Fruit fly (Drosophila melanogaster) whole organism, larva: ENCODE measurements around the gene CG9512.

ENCODE experiments used
- noc ChIP-seq: fragments of 200-800 bp; sonication (Bioruptor generic); optimal IDR thresholded peaks from 3 replicates; lab custom pipeline; 2019; ENCODE audit warnings: missing biosample characterization, mild to moderate bottlenecking, missing genetic modification characterization, moderate library complexity

The CG9512 gene

DNA sequence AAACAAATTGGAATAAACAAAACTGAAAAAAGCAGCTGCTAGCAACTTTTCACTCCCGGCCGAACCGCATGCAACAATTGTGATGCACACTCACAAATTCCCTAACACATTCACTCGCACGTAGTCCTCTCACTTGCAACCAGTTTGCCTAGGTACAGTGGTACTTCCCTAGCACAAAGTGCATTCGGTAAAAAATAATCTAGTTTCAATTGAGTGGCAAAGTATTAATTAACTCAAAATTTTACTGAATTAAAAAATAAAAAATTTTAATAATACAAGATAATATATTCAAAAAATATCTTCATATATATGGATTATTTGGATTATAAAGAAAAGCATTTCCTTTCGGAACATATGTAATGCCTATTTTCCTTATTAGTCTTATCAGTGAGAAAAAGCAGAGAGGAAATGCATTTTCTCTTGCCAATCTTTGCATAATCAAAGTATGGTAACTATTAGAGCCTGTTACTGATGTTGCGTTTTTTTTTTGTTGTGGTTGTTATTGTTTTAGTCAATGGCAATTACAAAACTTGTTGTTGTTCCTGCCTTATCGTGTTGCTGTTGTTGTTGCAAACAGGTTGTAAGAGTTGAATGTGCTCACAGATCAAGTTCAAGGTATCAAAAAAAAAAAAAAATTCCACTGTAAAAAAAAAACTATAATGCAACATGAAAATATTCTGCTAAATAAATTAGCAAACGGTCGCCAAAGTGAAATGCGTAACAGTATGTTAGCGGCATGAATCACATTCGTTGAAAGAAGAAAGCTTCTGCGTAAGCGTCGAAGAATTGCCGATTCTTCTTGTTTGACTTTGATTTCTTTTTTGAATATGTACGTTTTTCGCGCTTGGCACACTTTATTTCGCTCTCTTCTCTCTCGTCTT, 17.3 kb upstream of the CG9512 start:
- TF ChIP-seq noc = no peak

DNA sequence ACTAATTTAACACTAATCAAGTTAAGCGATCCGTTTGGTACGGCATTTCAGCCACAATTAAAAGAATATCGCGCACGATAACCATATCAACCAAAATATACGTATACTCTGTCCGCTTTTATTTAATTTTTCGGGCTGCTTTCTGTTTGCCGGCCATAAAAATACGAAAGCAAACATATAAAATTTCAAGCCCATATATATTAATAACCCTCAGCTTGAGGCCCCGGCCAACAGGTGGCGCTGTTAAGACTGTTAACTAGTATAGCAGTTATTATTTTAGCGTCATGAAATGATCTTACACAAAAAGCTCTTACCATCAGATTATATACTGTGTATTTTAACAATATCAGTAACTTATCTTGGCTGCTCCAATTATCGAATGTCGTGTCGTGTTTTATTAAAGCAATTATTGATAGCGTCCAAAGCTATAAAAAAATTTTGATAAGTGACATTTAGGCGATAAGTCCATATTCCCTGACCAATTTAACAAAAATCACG, 13.4 kb upstream of the CG9512 start, which contains the start of gene Eo:
Gene Eo (minus strand): TSS at position 51 of the 498 bp plus-strand sequence.
- no peak for TF ChIP-seq noc

DNA sequence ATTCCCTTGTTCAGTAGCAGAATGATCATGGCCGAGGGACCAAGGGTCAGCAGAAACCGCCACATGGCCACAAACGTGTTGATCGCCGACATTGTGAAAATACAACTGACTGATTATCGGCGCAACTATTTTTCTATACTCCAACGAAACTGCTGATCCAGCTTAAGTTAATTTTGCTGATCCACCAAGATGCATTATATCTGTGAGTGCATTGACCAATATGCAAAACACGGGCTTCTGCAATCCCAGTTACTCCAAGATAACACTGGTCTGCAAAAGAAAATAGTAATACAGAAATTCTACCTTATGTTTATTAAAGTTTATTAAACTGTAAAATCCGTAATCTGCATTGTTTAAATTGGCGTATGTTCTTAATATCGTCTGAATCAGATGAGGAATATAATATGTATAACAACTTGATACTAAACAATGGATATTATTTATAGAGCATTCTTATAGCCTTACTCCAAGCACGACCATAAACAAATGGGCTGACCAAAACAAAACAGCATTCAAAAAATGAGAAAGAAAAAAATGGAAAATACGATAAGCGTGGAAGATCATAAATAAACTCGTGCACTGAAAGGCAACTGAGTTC, 8.5 kb upstream of the CG9512 start, which contains the start of gene CG12398:
Gene CG12398 (minus strand): TSS at position 107 of the 598 bp plus-strand sequence.
- TF ChIP-seq noc = no peak

DNA sequence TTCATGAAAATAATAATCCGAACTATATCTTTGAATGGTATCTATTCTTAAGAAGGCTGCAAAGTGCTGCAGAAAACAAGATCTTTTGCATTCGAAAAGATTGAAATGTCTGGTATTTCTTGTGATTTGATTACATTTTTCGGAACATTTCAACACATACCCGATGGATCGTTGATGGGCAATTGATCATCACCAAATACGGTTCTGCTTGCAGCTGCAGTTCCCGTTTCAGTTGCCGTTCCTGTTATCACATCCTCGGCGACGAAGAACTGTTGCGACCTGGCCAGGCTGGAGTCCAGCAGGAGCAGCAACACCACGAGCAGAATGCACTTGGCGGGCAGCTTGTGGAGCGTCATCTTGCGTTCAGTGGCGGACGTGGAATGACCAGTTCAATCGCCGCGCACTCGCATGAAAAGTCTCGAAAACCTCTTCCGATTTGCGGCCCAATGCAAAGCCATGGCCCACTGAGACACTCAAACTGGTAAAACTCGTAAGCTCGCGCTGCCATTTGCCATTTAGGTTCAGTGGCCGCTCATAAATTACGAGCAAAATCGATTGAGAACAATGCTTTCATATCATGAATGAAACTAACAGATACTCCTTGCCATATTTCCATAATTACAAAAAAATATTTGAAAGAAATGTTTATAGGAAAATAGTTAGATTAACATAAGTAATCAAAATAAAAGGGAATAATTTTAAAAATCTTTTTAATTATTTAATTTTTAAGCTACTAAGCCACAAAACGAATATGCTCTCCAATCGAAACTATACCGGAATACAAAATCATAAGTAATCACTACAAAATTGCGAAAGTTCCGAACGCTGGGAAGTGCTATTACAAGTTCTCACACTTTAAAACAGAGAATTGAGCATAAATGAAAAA, 5.4 kb upstream of the CG9512 start, which contains the start of gene CG14406:
Gene CG14406 (minus strand): TSS at position 382 of the 886 bp plus-strand sequence.
- TF ChIP-seq noc = no peak

DNA sequence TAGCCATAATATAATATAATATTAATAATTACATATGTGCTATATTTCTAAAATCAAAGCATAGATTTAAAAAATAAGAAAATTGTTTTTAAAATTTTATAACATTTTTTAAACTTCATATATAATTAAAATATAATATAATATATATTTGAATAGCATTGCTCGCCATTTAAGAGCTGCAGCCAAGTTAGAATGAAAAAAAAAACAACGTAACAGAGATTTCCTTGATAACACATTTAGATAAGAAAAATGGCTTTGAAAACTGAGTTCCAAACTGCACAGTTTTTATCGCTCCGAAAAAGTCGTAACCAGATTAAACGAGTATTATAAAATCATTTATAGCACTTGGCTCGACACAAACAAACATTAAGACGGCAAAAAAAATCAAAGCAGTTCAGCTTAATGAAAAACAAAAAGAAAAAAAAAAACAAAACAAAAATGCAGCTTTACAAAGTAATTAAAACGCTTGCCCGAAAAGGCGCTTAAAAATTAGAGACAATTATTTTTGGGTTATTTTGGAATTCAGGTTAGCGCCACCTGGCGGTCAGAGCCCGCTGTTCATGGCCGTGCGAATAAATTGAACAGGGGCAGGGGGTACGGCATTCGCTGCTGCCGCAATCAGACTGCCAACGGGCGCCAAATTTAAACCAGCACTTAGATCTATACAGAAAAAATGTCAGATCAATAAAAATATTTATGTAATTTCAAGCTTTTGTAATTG, 4.5 kb upstream of the CG9512 start, which contains the start of gene fiz:
Gene fiz (minus strand): TSS at position 51 of the 721 bp plus-strand sequence.
- TF ChIP-seq noc = no peak

DNA sequence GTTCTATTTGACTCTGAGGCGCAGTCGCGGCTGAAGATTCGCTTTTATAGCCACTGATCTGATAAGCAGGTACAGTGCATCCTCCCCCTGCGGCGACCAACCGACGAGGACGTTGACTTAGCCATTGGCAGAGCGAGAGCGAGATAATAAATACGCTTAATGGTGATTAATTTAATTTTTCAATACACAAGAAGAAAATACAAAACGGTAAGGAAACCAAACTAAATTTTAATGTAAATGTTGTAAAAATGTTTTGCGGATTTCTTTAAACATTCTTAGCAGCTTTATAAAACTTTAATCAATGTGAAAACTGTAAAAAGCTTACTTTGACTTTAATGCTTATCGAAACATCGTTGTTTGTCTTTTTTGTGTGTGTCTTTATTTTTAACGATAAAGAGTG, 3.7 kb upstream of the CG9512 start:
- no peak for TF ChIP-seq noc

DNA sequence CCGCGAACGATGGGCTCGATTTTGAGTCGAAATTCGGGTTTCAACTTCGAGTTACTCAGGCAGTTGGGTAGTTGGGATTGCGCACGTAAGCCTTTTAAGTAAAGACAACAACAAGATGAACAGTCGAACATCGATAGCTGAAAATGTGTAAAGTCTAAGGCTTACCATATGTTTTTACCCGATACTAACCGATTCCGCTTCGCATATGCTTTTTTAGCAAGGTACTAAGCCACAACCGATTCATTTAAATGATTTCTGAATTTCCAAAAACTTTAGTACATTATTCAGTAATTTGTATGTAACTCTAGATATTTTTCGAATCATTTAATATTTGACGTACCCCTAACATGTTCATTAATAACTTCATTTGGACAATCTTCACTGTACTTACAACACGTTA, 7.8 kb downstream of the CG9512 start:
- no peak for TF ChIP-seq noc

DNA sequence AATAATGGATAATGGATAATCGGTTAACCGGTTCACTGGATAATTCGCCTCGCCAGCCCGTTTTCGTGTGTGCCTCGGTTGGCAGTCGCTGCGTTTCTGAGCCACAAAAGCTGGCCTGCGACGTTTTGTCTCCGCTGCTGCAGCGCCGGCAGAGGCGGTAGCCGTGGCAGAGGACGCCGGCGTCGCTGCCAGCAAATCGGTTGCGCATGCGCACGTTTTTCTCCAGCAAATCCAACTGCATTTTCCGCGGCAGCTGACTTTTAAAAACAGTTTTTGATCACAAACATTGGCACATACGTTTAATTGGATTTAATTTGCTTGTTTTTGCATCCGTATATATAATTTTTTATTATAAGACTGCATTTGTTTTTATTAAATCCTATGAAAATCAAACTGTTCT, 8.6 kb downstream of the CG9512 start, which contains the start of gene CG9514:
Gene CG9514 (minus strand): TSS at position 101 of the 400 bp plus-strand sequence.
- TF ChIP-seq noc = no peak

DNA sequence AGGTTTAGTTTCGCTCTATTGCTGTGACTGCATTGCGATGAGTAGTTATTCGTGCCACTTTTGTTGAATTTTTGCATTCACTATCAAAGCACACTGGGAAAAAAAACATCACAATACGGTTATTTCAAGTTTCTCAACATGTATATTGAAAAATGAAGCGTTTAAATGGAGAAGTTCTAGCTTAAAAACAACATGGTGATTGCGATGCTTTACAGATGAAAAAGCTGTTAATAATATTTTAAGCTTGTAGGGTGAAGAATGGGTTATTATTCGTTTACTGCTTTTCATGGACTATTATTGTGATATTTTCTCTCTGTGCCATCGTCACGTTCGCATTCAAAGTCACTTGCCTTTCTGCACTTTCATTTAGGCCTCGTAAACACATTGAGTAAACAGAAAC, 9.0 kb downstream of the CG9512 start:
- TF ChIP-seq noc = no peak

DNA sequence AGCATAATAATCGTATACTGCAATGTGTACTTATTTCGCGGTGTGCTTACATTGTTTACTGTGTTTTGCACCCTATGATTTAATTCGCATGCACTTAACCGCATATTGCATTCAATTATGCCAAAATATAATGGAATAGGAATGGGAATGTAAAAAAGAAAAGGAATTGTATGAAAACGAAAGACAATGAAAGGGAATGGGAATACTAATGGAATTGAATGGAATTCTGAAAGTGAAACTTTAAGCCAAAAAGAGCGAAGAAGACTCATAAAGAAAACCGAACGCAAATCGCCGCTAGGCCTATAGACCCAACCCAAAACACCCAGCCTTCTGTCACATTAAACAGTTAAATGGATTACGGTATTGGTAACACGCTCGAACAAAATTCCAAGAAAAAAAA, 11.5 kb downstream of the CG9512 start:
- no peak for TF ChIP-seq noc

DNA sequence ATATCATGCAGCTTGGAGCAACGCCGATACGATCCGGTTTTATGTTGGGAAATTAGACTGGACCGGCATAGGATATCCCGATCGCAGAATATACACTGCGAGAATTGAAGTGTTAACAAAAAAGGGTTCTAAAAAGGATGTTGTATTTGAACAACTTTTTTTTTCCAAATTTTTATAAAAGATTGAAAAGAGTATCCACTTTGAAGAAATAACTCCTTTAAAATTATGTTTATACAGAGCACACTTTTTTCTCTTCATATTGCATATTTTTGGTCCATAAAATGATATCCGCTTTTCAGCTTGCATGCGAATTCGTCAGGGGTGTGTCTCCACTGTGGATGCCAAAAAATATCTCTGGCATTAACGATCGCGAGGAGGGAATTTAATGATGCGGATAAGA, 13.0 kb downstream of the CG9512 start:
- TF ChIP-seq noc = no peak

DNA sequence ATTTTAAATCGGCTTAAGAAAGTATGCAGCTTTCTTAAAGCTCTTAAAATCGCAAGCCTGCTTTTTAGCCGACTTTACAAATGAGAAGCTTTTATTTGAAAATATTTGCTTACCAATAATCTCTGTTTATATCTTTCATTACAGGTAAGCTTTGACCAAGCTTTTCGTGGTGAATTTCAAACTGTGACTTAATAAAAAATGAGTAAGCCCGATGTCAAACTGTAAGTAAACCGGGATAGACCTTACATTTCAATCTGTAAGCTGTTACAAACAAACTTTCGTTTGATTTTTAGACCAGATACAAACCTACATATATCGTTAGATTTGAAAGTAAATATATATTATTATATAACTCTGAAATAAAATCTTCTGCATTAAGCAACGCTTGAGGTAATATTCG, 19.8 kb downstream of the CG9512 start:
- TF ChIP-seq noc = no peak

DNA sequence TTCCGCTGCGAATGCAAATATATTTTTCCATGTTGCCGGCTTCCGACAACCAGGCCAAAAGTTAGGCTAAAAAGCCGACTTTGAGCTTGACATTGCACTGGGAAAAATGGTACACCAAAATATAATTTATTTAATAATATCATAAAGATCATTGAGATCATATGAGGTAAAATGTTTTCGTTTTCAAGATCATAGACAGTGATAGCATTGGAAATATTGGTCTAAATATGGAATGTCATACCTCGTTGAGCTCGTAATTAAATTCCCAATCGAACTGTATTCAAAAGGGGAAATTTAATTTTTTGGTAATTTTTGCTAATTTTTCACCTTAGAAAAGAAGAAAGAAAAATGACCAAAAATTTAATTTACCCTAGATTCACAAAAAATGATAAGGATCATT, 21.4 kb downstream of the CG9512 start:
- no peak for TF ChIP-seq noc

DNA sequence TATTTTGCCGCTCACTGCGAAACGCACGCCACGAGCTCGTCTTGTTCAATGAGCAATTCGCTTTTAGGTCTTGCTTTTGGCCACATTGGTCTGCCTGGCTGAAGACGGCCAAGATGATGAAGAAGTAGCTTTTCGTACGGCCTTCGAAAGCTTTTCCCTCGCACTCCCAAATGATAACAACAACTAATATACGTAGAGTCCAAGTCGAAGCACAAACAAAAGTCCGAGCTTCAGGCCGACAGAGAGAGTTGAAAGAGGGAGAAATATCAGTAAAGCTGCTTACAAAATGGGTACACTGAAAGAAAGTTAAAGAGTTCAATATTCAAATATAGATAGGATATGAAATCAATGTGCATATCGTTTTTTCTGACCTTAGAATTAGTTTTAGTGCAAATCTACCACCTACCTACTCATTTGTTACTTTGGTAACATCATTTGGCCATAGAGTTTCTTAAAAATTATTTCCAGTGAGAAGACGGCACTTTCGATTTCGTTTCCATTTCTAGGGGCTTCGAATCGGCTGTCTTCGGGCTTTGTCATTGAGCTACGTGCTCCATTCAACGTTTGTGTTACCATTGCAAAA, 22.7 kb downstream of the CG9512 start, which contains the start of the genes CG45064 and CG45065:
Gene CG45064 (minus strand): TSS at position 51 of the 583 bp plus-strand sequence.
Gene CG45065 (minus strand): TSS at position 51 of the 583 bp plus-strand sequence.
- TF ChIP-seq noc = peak; percentile 89

DNA sequence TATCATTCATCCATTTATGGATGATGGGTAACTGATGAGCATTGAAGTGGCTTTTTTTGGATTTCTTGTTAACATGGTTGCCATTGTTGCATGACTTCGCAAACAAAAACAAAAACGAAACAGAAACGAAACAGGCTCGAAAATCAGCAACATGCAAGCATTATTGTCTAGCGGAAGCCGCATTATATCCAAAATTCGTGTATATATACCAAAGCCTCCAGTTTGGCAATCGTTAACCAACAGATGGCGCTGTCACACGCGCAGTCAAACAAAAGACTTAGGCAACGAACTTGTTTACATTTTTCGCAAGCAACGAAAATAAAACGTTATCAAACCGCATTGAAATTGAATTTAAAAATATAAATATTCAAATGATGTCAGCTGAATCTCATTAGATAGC, 26.4 kb downstream of the CG9512 start:
- no peak for TF ChIP-seq noc
